Fruit fly (Drosophila melanogaster) whole organism, embryonic: ENCODE results near the gene RhoBTB.

Source experiments
- BEAF-32 ChIP-seq: fragments of 200-800 bp; sonication (Bioruptor generic); optimal IDR thresholded peaks from 3 replicates; lab custom pipeline; 2017; ENCODE audit warnings: missing biosample characterization, missing genetic modification characterization, mild to moderate bottlenecking, moderate library complexity, missing genetic modification reagents
- CG11504 ChIP-seq: fragments of 200-800 bp; sonication (Bioruptor generic); optimal IDR thresholded peaks from 3 replicates; lab custom pipeline; 2019; ENCODE audit warnings: missing biosample characterization, mild to moderate bottlenecking, missing genetic modification characterization, moderate library complexity
- CG12071 ChIP-seq: fragments of 200-800 bp; sonication (Bioruptor generic); optimal IDR thresholded peaks from 3 replicates; lab custom pipeline; 2018; ENCODE audit warnings: missing biosample characterization, mild to moderate bottlenecking, missing genetic modification characterization
- CG12219 ChIP-seq: fragments of 200-800 bp; sonication (Bioruptor generic); optimal IDR thresholded peaks from 3 replicates; lab custom pipeline; 2018; ENCODE audit warnings: missing biosample characterization, mild to moderate bottlenecking, missing genetic modification characterization
- CG12659 ChIP-seq: fragments of 200-800 bp; sonication (Bioruptor generic); optimal IDR thresholded peaks from 3 replicates; lab custom pipeline; 2017; ENCODE audit warnings: mild to moderate bottlenecking, missing biosample characterization, missing genetic modification reagents, missing genetic modification characterization
- CG14050 ChIP-seq: fragments of 200-800 bp; sonication (Bioruptor generic); IDR thresholded peaks from 3 replicates; pipeline ENCODE4 v1.3.6; 2022; ENCODE audit warnings: missing biosample characterization, missing genetic modification characterization
- CG17912 ChIP-seq: fragments of 200-800 bp; sonication (Bioruptor generic); optimal IDR thresholded peaks from 2 replicates; lab custom pipeline; 2018; ENCODE audit warnings: missing biosample characterization, mild to moderate bottlenecking, missing genetic modification characterization
- CG18599 ChIP-seq: fragments of 200-800 bp; sonication (Bioruptor generic); optimal IDR thresholded peaks from 3 replicates; lab custom pipeline; 2017; ENCODE audit warnings: missing biosample characterization, missing genetic modification characterization, mild to moderate bottlenecking, moderate library complexity, missing genetic modification reagents
- CG3065 ChIP-seq: fragments of 200-800 bp; sonication (Bioruptor generic); optimal IDR thresholded peaks from 2 replicates; lab custom pipeline; 2016; ENCODE audit warnings: missing biosample characterization, missing genetic modification characterization
- CG32532 ChIP-seq: fragments of 200-800 bp; sonication (Bioruptor generic); IDR thresholded peaks from 2 replicates; pipeline ENCODE4 v1.3.6; 2022; ENCODE audit warnings: missing biosample characterization, missing genetic modification characterization
- CG3407 ChIP-seq: fragments of 200-800 bp; sonication (Bioruptor generic); optimal IDR thresholded peaks from 2 replicates; lab custom pipeline; 2018; ENCODE audit warnings: missing biosample characterization, mild to moderate bottlenecking, missing genetic modification characterization
- CG4404 ChIP-seq: fragments of 200-800 bp; sonication (Bioruptor generic); IDR thresholded peaks from 2 replicates; pipeline ENCODE4 v1.3.6; 2022; ENCODE audit warnings: missing biosample characterization, missing genetic modification characterization
- CG6254 ChIP-seq: fragments of 200-800 bp; sonication (Bioruptor generic); optimal IDR thresholded peaks from 3 replicates; lab custom pipeline; 2017; ENCODE audit warnings: mild to moderate bottlenecking, missing biosample characterization, missing genetic modification reagents, missing genetic modification characterization
- CG8281 ChIP-seq: fragments of 200-800 bp; sonication (Bioruptor generic); optimal IDR thresholded peaks from 2 replicates; lab custom pipeline; 2018; ENCODE audit warnings: missing biosample characterization, mild to moderate bottlenecking, missing genetic modification characterization, moderate library complexity
- CG8359 ChIP-seq: fragments of 200-800 bp; sonication (Bioruptor generic); optimal IDR thresholded peaks from 2 replicates; lab custom pipeline; 2017; ENCODE audit warnings: missing biosample characterization, mild to moderate bottlenecking, missing genetic modification characterization, borderline replicate concordance
- CkIIα-i1 ChIP-seq: fragments of 200-800 bp; sonication (Bioruptor generic); IDR thresholded peaks from 2 replicates; pipeline ENCODE4 v1.3.6; 2022; ENCODE audit warnings: missing biosample characterization, missing genetic modification characterization
- Dip2 ChIP-seq: fragments of 200-800 bp; sonication (Bioruptor generic); IDR thresholded peaks from 2 replicates; pipeline ENCODE4 v1.3.6; 2022; ENCODE audit warnings: missing biosample characterization, missing genetic modification characterization
- Gug ChIP-seq: fragments of 200-800 bp; sonication (Bioruptor generic); IDR thresholded peaks from 4 replicates; pipeline ENCODE4 v1.3.6; 2022; ENCODE audit warnings: missing biosample characterization, missing genetic modification characterization
- H15 ChIP-seq: fragments of 200-800 bp; sonication (Bioruptor generic); IDR thresholded peaks from 3 replicates; pipeline ENCODE4 v1.3.6; 2022; ENCODE audit warnings: missing biosample characterization, missing genetic modification characterization
- Hmr ChIP-seq: fragments of 200-800 bp; sonication (Bioruptor generic); optimal IDR thresholded peaks from 3 replicates; lab custom pipeline; 2017; ENCODE audit warnings: mild to moderate bottlenecking, missing biosample characterization, missing genetic modification reagents, missing genetic modification characterization
- MBD-R2 ChIP-seq: fragments of 200-800 bp; sonication (Bioruptor generic); IDR thresholded peaks from 2 replicates; pipeline ENCODE4 v1.3.6; 2022; ENCODE audit warnings: missing biosample characterization, missing genetic modification characterization
- NC2α ChIP-seq: fragments of 200-800 bp; sonication (Bioruptor generic); optimal IDR thresholded peaks from 2 replicates; lab custom pipeline; 2016; ENCODE audit warnings: missing biosample characterization, missing genetic modification characterization
- Sox102F ChIP-seq: fragments of 200-800 bp; sonication (Bioruptor generic); optimal IDR thresholded peaks from 2 replicates; lab custom pipeline; 2018; ENCODE audit warnings: missing biosample characterization, mild to moderate bottlenecking, missing genetic modification characterization, moderate library complexity
- Stat92E ChIP-seq, 3 experiments: fragments of >200 bp in 2 of 3; fragments of 200-800 bp in 1 of 3; sonication (Bioruptor generic) in 1 of 3; optimal IDR thresholded peaks; 2 replicates each; lab custom pipeline; 2017 to 2019; ENCODE audit warnings: missing biosample characterization in 3 of 3, missing genetic modification characterization in 3 of 3, mild to moderate bottlenecking in 1 of 3, moderate library complexity in 1 of 3
- Taf1 ChIP-seq: fragments of 200-800 bp; sonication (Bioruptor generic); IDR thresholded peaks from 2 replicates; pipeline ENCODE4 v1.3.6; 2022; ENCODE audit warnings: missing biosample characterization, missing genetic modification characterization
- ap ChIP-seq: fragments of 200-800 bp; sonication (Bioruptor generic); IDR thresholded peaks from 2 replicates; pipeline ENCODE4 v1.3.6; 2022; ENCODE audit warnings: missing biosample characterization, missing genetic modification characterization
- az2 ChIP-seq: fragments of 200-800 bp; sonication (Bioruptor generic); optimal IDR thresholded peaks from 3 replicates; lab custom pipeline; 2016; ENCODE audit warnings: missing biosample characterization, missing genetic modification characterization
- btn ChIP-seq: fragments of 200-800 bp; sonication (Bioruptor generic); optimal IDR thresholded peaks from 2 replicates; lab custom pipeline; 2016; ENCODE audit warnings: missing biosample characterization, missing genetic modification characterization
- cato ChIP-seq: fragments of 200-800 bp; sonication (Bioruptor generic); optimal IDR thresholded peaks from 2 replicates; lab custom pipeline; 2016; ENCODE audit warnings: missing biosample characterization, missing genetic modification characterization, borderline replicate concordance
- crp ChIP-seq, 2 experiments: fragments of 200-800 bp; sonication (Bioruptor generic); optimal IDR thresholded peaks; 2 replicates in 1 of 2; 3 replicates in 1 of 2; lab custom pipeline; 2017; ENCODE audit warnings: missing biosample characterization in 2 of 2, missing genetic modification characterization in 2 of 2, mild to moderate bottlenecking in 1 of 2, moderate library complexity in 1 of 2
- disco-r ChIP-seq: fragments of 200-800 bp; sonication (Bioruptor generic); optimal IDR thresholded peaks from 2 replicates; lab custom pipeline; 2016; ENCODE audit warnings: missing biosample characterization, missing genetic modification characterization
- dmrt99B ChIP-seq: fragments of 200-800 bp; sonication (Bioruptor generic); optimal IDR thresholded peaks from 2 replicates; lab custom pipeline; 2018; ENCODE audit warnings: missing biosample characterization, mild to moderate bottlenecking, missing genetic modification characterization, moderate library complexity
- gsb-n ChIP-seq: fragments of 200-800 bp; sonication (Bioruptor generic); optimal IDR thresholded peaks from 3 replicates; lab custom pipeline; 2018; ENCODE audit warnings: missing biosample characterization, mild to moderate bottlenecking, missing genetic modification characterization
- hb ChIP-seq: fragments of 200-800 bp; sonication (Bioruptor generic); IDR thresholded peaks from 3 replicates; pipeline ENCODE4 v1.3.6; 2022; ENCODE audit warnings: missing biosample characterization, missing genetic modification characterization; ENCODE audit not compliant: partially characterized antibody
- her ChIP-seq: fragments of 200-800 bp; sonication (Bioruptor generic); optimal IDR thresholded peaks from 2 replicates; lab custom pipeline; 2016; ENCODE audit warnings: missing biosample characterization, missing genetic modification characterization
- knrl ChIP-seq: fragments of 200-800 bp; sonication (Bioruptor generic); IDR thresholded peaks from 3 replicates; pipeline ENCODE4 v1.3.6; 2022; ENCODE audit warnings: missing biosample characterization, missing genetic modification characterization; ENCODE audit not compliant: partially characterized antibody
- lilli ChIP-seq: fragments of 200-800 bp; sonication (Bioruptor generic); optimal IDR thresholded peaks from 3 replicates; lab custom pipeline; 2016; ENCODE audit warnings: missing biosample characterization, missing genetic modification characterization
- luna ChIP-seq: fragments of 200-800 bp; sonication (Bioruptor generic); optimal IDR thresholded peaks from 2 replicates; lab custom pipeline; 2016; ENCODE audit warnings: missing biosample characterization, missing genetic modification characterization
- maf-S ChIP-seq: fragments of 200-800 bp; sonication (Bioruptor generic); optimal IDR thresholded peaks from 2 replicates; lab custom pipeline; 2016; ENCODE audit warnings: missing biosample characterization, missing genetic modification characterization
- pan ChIP-seq, 4 experiments: fragments of >200 bp in 3 of 4; fragments of 200-800 bp in 1 of 4; sonication (Bioruptor generic) in 1 of 4; optimal IDR thresholded peaks in 3 of 4; IDR thresholded peaks in 1 of 4; 2 replicates each; pipeline versions ENCODE4 v1.3.6 to Lab custom; 2017 to 2022; ENCODE audit warnings: missing biosample characterization in 2 of 4, missing genetic modification characterization in 2 of 4, mixed read lengths in 1 of 4
- psq ChIP-seq: fragments of 200-800 bp; sonication (Bioruptor generic); optimal IDR thresholded peaks from 2 replicates; lab custom pipeline; 2017; ENCODE audit warnings: missing biosample characterization, missing genetic modification characterization
- sc ChIP-seq, 3 experiments: fragments of >200 bp in 2 of 3; fragments of 200-800 bp in 1 of 3; sonication (Bioruptor generic) in 1 of 3; optimal IDR thresholded peaks; 2 replicates in 2 of 3; 3 replicates in 1 of 3; lab custom pipeline; 2017; ENCODE audit warnings: mild to moderate bottlenecking in 1 of 3, missing biosample characterization in 1 of 3, missing genetic modification characterization in 1 of 3, missing genetic modification reagents in 1 of 3
- schlank ChIP-seq: fragments of 200-800 bp; sonication (Bioruptor generic); optimal IDR thresholded peaks from 2 replicates; lab custom pipeline; 2018; ENCODE audit warnings: missing biosample characterization, mild to moderate bottlenecking, missing genetic modification characterization
- scrt ChIP-seq: fragments of 200-800 bp; sonication (Bioruptor generic); optimal IDR thresholded peaks from 2 replicates; lab custom pipeline; 2018; ENCODE audit warnings: missing biosample characterization, mild to moderate bottlenecking, missing genetic modification characterization, moderate library complexity
- slbo ChIP-seq: fragments of 200-800 bp; sonication (Bioruptor generic); IDR thresholded peaks from 2 replicates; pipeline ENCODE4 v1.3.6; 2022; ENCODE audit warnings: missing biosample characterization, missing genetic modification characterization
- vvl ChIP-seq: fragments of 200-800 bp; sonication (Bioruptor generic); IDR thresholded peaks from 2 replicates; pipeline ENCODE4 v1.3.6; 2022; ENCODE audit warnings: missing biosample characterization, missing genetic modification characterization
- zen2 ChIP-seq: fragments of 200-800 bp; sonication (Bioruptor generic); IDR thresholded peaks from 3 replicates; pipeline ENCODE4 v1.3.6; 2022; ENCODE audit warnings: missing biosample characterization, missing genetic modification characterization; ENCODE audit not compliant: partially characterized antibody

RhoBTB gene

DNA sequence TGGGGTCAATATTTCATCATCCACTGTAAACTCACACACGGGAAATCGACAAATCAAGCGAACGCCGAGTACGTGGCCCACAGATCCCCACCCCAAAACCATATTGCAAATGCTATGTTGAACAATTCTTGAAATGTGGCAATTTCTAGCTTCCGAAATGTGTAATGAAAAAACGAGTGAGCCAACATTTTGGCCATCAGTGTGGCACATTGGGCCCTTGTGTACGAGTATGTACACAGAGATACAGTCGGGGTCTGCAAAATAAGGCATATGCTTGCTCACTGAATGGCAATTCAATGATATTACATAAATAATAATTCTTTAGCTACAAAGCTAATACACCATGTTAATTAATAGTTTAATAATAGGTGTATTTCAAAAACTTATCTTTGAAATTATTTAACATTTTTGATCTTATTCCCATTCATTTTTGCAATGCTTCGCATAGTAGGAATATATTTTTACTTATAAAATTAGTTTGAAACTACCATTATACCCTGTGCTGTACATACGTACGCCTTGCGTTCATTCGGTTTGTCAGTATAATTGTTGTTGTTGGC, 23.6 kb downstream of the RhoBTB start (continued):
- TF ChIP-seq crp (GFP tag; optimal IDR thresholded peaks at IDR 0.05; lab: Kevin White, UChicago) (peak in 1 of 2 experiments; percentile 46), CG8281 (tag; lab: Kevin White, UChicago) (peak; percentile 80), CkIIα-i1 (GFP tag; lab: Robert Waterston, UW) (no peak), CG3065 (peak; percentile 77), vvl (GFP tag; lab: Robert Waterston, UW) (peak; percentile 90), Stat92E (GFP tag; optimal IDR thresholded peaks at IDR 0.05; lab: Kevin White, UChicago) (no peak), ap (peak; percentile 24), btn (GFP tag; lab: Kevin White, UChicago) (peak; percentile 45), CG18599 (GFP tag; lab: Kevin White, UChicago) (peak; percentile 88), CG3407 (GFP tag; lab: Kevin White, UChicago) (peak; percentile 65), CG12071 (peak; percentile 77), dmrt99B (tag; lab: Kevin White, UChicago) (peak; percentile 94), CG4404 (GFP tag; lab: Robert Waterston, UW) (peak; percentile 67), NC2α (GFP tag; lab: Kevin White, UChicago) (peak; percentile 4), Dip2 (GFP tag; lab: Robert Waterston, UW) (no peak), knrl (peak; percentile 14; the same call in 1 of the 3 replicates), Sox102F (GFP tag; lab: Kevin White, UChicago) (peak; percentile 92), CG12219 (peak; percentile 74), schlank (peak; percentile 66), CG8359 (GFP tag; lab: Kevin White, UChicago) (peak; percentile 72), az2 (GFP tag; lab: Kevin White, UChicago) (peak; percentile 89), CG32532 (peak; percentile 91), Hmr (GFP tag; lab: Kevin White, UChicago) (peak; percentile 89), luna (GFP tag; lab: Kevin White, UChicago) (peak; percentile 52), hb (GFP tag; lab: Robert Waterston, UW) (no peak), slbo (GFP tag; lab: Robert Waterston, UW) (peak; percentile 94), psq (peak; percentile 70), CG17912 (GFP tag; lab: Kevin White, UChicago) (peak; percentile 58), Taf1 (GFP tag; lab: Robert Waterston, UW) (peak; percentile 67; the same call in 1 of the 2 replicates), CG6254 (GFP tag; lab: Kevin White, UChicago) (peak; percentile 55), gsb-n (tag; lab: Kevin White, UChicago) (peak; percentile 76), disco-r (peak; percentile 52), BEAF-32 (no peak), lilli (GFP tag; lab: Kevin White, UChicago) (peak; percentile 90), CG11504 (tag; lab: Kevin White, UChicago) (peak; percentile 91), her (peak; percentile 77), pan (optimal IDR thresholded peaks at IDR 0.05; lab: Kevin White, UChicago) (no peak), pan (GFP tag; optimal IDR thresholded peaks at IDR 0.05 in 1 of 2, IDR thresholded peaks at IDR 0.05 in 1 of 2) (peak in 1 of 2 experiments; percentile 89), maf-S (GFP tag; lab: Kevin White, UChicago) (peak; percentile 76), H15 (GFP tag; lab: Robert Waterston, UW) (peak; percentile 77), MBD-R2 (GFP tag; lab: Robert Waterston, UW) (peak; percentile 60; the same call in 1 of the 2 replicates), scrt (GFP tag; lab: Kevin White, UChicago) (peak; percentile 73), cato (peak; percentile 58), sc (optimal IDR thresholded peaks at IDR 0.05; lab: Kevin White, UChicago) (no peak), sc (GFP tag; optimal IDR thresholded peaks at IDR 0.05; lab: Kevin White, UChicago) (peak; percentile 64), zen2 (GFP tag; lab: Robert Waterston, UW) (no peak), CG12659 (GFP tag; lab: Kevin White, UChicago) (peak; percentile 93), Gug (peak; percentile 87), CG14050 (GFP tag; lab: Robert Waterston, UW) (peak; percentile 76)
